Worm (Caenorhabditis elegans) whole organism, late embryonic: ENCODE measurements around the gene twk-14.

Experiments used
- C08G9.2 ChIP-seq: sonication (generic microtip); optimal IDR thresholded peaks from 2 replicates; lab custom pipeline; 2016; ENCODE audit warnings: mild to moderate bottlenecking, missing genetic modification characterization, moderate library complexity, missing compliant biosample characterization
- C38D4.7 ChIP-seq: fragments of 200-800 bp; sonication (Bioruptor generic); optimal IDR thresholded peaks from 2 replicates; lab custom pipeline; 2018; ENCODE audit warnings: mild to moderate bottlenecking, missing genetic modification characterization, moderate library complexity, missing compliant biosample characterization
- Y22D7AL.16 ChIP-seq: sonication (generic microtip); optimal IDR thresholded peaks from 2 replicates; lab custom pipeline; 2016; ENCODE audit warnings: missing genetic modification characterization, missing compliant biosample characterization
- ceh-14 ChIP-seq: sonication (generic microtip); optimal IDR thresholded peaks from 2 replicates; lab custom pipeline; 2016; ENCODE audit warnings: missing genotype, missing genetic modification characterization, missing compliant biosample characterization
- ceh-18 ChIP-seq: sonication (generic microtip); optimal IDR thresholded peaks from 2 replicates; lab custom pipeline; 2016; ENCODE audit warnings: missing genetic modification characterization, missing compliant biosample characterization
- ceh-22 ChIP-seq: sonication (generic microtip); optimal IDR thresholded peaks from 2 replicates; lab custom pipeline; 2017; ENCODE audit warnings: missing biosample characterization, missing genetic modification characterization
- ceh-24 ChIP-seq: sonication (generic microtip); optimal IDR thresholded peaks from 2 replicates; lab custom pipeline; 2016; ENCODE audit warnings: mild to moderate bottlenecking, missing genetic modification characterization, missing compliant biosample characterization
- ceh-34 ChIP-seq: sonication (generic microtip); optimal IDR thresholded peaks from 2 replicates; lab custom pipeline; 2016; ENCODE audit warnings: mild to moderate bottlenecking, missing genetic modification characterization, missing compliant biosample characterization
- ceh-48 ChIP-seq: sonication (generic microtip); optimal IDR thresholded peaks from 2 replicates; lab custom pipeline; 2016; ENCODE audit warnings: missing genetic modification characterization, inconsistent platforms, missing compliant biosample characterization
- ceh-9 ChIP-seq: sonication (generic microtip); optimal IDR thresholded peaks from 2 replicates; lab custom pipeline; 2016; ENCODE audit warnings: mild to moderate bottlenecking, missing genetic modification characterization, inconsistent platforms, missing compliant biosample characterization
- che-1 ChIP-seq: sonication (generic microtip); optimal IDR thresholded peaks from 2 replicates; lab custom pipeline; 2016; ENCODE audit warnings: mild to moderate bottlenecking, missing genetic modification characterization, missing compliant biosample characterization
- dve-1 ChIP-seq: sonication (generic microtip); optimal IDR thresholded peaks from 2 replicates; lab custom pipeline; 2017; ENCODE audit warnings: antibody characterized with exemption, mild to moderate bottlenecking, missing genetic modification characterization, missing compliant biosample characterization
- elt-4 ChIP-seq: sonication (generic microtip); optimal IDR thresholded peaks from 2 replicates; lab custom pipeline; 2016; ENCODE audit warnings: missing genetic modification characterization, missing compliant biosample characterization
- eyg-1 ChIP-seq: sonication (generic microtip); optimal IDR thresholded peaks from 2 replicates; lab custom pipeline; 2016; ENCODE audit warnings: missing genotype, missing genetic modification characterization, missing compliant biosample characterization
- fax-1 ChIP-seq: sonication (generic microtip); optimal IDR thresholded peaks from 2 replicates; lab custom pipeline; 2016; ENCODE audit warnings: missing genotype, missing genetic modification characterization, missing compliant biosample characterization
- fkh-10 ChIP-seq: fragments of 150-350 bp; optimal IDR thresholded peaks from 2 replicates; lab custom pipeline; 2014; ENCODE audit warnings: missing biosample characterization, missing genetic modification reagents, missing genetic modification characterization
- fkh-6 ChIP-seq: sonication (generic microtip); optimal IDR thresholded peaks from 2 replicates; lab custom pipeline; 2016; ENCODE audit warnings: missing genetic modification characterization, missing compliant biosample characterization
- gmeb-2 ChIP-seq: sonication (generic microtip); optimal IDR thresholded peaks from 2 replicates; lab custom pipeline; 2016; ENCODE audit warnings: missing genetic modification characterization, inconsistent platforms, missing compliant biosample characterization
- hlh-13 ChIP-seq: fragments of 200-800 bp; sonication (Bioruptor generic); optimal IDR thresholded peaks from 2 replicates; lab custom pipeline; 2018; ENCODE audit warnings: mild to moderate bottlenecking, missing genetic modification characterization, missing compliant biosample characterization
- hlh-6 ChIP-seq: sonication (generic microtip); optimal IDR thresholded peaks from 2 replicates; lab custom pipeline; 2016; ENCODE audit warnings: missing genotype, missing genetic modification characterization, missing compliant biosample characterization
- mec-3 ChIP-seq: sonication (generic microtip); optimal IDR thresholded peaks from 2 replicates; lab custom pipeline; 2016; ENCODE audit warnings: borderline replicate concordance, missing genetic modification characterization, missing compliant biosample characterization
- nfya-1 ChIP-seq: sonication (generic microtip); optimal IDR thresholded peaks from 2 replicates; lab custom pipeline; 2017; ENCODE audit warnings: missing genetic modification characterization, mild to moderate bottlenecking, missing compliant biosample characterization, antibody characterized with exemption, moderate library complexity
- nhr-11 ChIP-seq: fragments of 150-350 bp; optimal IDR thresholded peaks from 2 replicates; lab custom pipeline; 2014; ENCODE audit warnings: missing biosample characterization, missing genetic modification characterization
- nhr-232 ChIP-seq: sonication (generic microtip); optimal IDR thresholded peaks from 2 replicates; lab custom pipeline; 2016; ENCODE audit warnings: missing genetic modification characterization, missing compliant biosample characterization
- odd-2 ChIP-seq: sonication (generic microtip); optimal IDR thresholded peaks from 2 replicates; lab custom pipeline; 2017; ENCODE audit warnings: antibody characterized with exemption, mild to moderate bottlenecking, missing genetic modification characterization, missing compliant biosample characterization
- pat-9 ChIP-seq: fragments of 200-800 bp; sonication (Bioruptor generic); optimal IDR thresholded peaks from 2 replicates; lab custom pipeline; 2018; ENCODE audit warnings: mild to moderate bottlenecking, missing genetic modification characterization, moderate library complexity, missing compliant biosample characterization
- pha-2 ChIP-seq: sonication (generic microtip); optimal IDR thresholded peaks from 2 replicates; lab custom pipeline; 2017; ENCODE audit warnings: mild to moderate bottlenecking, missing genetic modification characterization, missing compliant biosample characterization
- pha-4 ChIP-seq: fragments of 150-350 bp; optimal IDR thresholded peaks from 2 replicates; lab custom pipeline; 2018; ENCODE audit warnings: missing biosample characterization, missing genetic modification reagents, missing genetic modification characterization
- pqm-1 ChIP-seq: sonication (generic microtip); optimal IDR thresholded peaks from 2 replicates; lab custom pipeline; 2016; ENCODE audit warnings: missing genetic modification characterization, missing compliant biosample characterization
- pros-1 ChIP-seq: fragments of 150-350 bp; optimal IDR thresholded peaks from 2 replicates; lab custom pipeline; 2014; ENCODE audit warnings: missing biosample characterization, missing genetic modification reagents, missing genetic modification characterization
- sdc-2 ChIP-seq: sonication (generic microtip); optimal IDR thresholded peaks from 2 replicates; lab custom pipeline; 2016; ENCODE audit warnings: missing genotype, missing genetic modification characterization, missing compliant biosample characterization
- sox-4 ChIP-seq: sonication (generic microtip); optimal IDR thresholded peaks from 2 replicates; lab custom pipeline; 2017; ENCODE audit warnings: mild to moderate bottlenecking, missing genetic modification characterization, inconsistent platforms, missing compliant biosample characterization
- syd-9 ChIP-seq: sonication (generic microtip); optimal IDR thresholded peaks from 2 replicates; lab custom pipeline; 2016; ENCODE audit warnings: mild to moderate bottlenecking, missing genetic modification characterization, moderate library complexity, missing compliant biosample characterization
- tbx-7 ChIP-seq: sonication (generic microtip); optimal IDR thresholded peaks from 2 replicates; lab custom pipeline; 2016; ENCODE audit warnings: missing genotype, missing genetic modification characterization, missing compliant biosample characterization
- unc-42 ChIP-seq: sonication (generic microtip); optimal IDR thresholded peaks from 2 replicates; lab custom pipeline; 2016; ENCODE audit warnings: missing genotype, missing genetic modification characterization, missing compliant biosample characterization
- unc-86 ChIP-seq: sonication (generic microtip); optimal IDR thresholded peaks from 2 replicates; lab custom pipeline; 2016; ENCODE audit warnings: missing genetic modification characterization, missing compliant biosample characterization
- zip-5 ChIP-seq: sonication (generic microtip); optimal IDR thresholded peaks from 2 replicates; lab custom pipeline; 2016; ENCODE audit warnings: missing genetic modification characterization, missing compliant biosample characterization
- ztf-16 ChIP-seq: sonication (generic microtip); optimal IDR thresholded peaks from 2 replicates; lab custom pipeline; 2017; ENCODE audit warnings: missing genetic modification characterization, missing compliant biosample characterization

twk-14 gene

ce11 chrV:12404544-12404943 is 9.0 kb upstream of the twk-14 start, which contains the start of gene K01D12.9:
Gene K01D12.9, minus strand, starts transcription at chrV:12404644.
- TF ChIP-seq ceh-14 (tag; lab: Kevin White, UChicago) (no peak), Y22D7AL.16 (tag; lab: Kevin White, UChicago) (no peak), che-1 (tag; lab: Kevin White, UChicago) (no peak), pat-9 (tag; lab: Kevin White, UChicago) (no peak), sox-4 (tag; lab: Kevin White, UChicago) (no peak), sdc-2 (no peak), eyg-1 (tag; lab: Kevin White, UChicago) (no peak), tbx-7 (no peak), pha-4 (tag; lab: Kevin White, UChicago) (no peak), nhr-232 (tag; lab: Kevin White, UChicago) (no peak), zip-5 (tag; lab: Kevin White, UChicago) (no peak), ceh-34 (tag; lab: Kevin White, UChicago) (no peak)
- TF ChIP-seq, all 69 proteins: peak for 0

ce11 chrV:12402355-12402754 is 6.8 kb upstream of the twk-14 start, which contains the start of gene K01D12.8:
Gene K01D12.8, plus strand, starts transcription at chrV:12402655.
- TF ChIP-seq pha-2, result no peak
- no peak for TF ChIP-seq gmeb-2
- no peak for TF ChIP-seq pqm-1 (tag; lab: Kevin White, UChicago)
- TF ChIP-seq ceh-9 (tag; lab: Kevin White, UChicago), result no peak
- no peak for TF ChIP-seq fkh-10
- TF ChIP-seq syd-9, result no peak
- no peak for TF ChIP-seq ceh-14 (tag; lab: Kevin White, UChicago)
- no peak for TF ChIP-seq pha-4 (tag; lab: Kevin White, UChicago)
- TF ChIP-seq ceh-48 (tag; lab: Kevin White, UChicago), result no peak
- TF ChIP-seq sox-4 (tag; lab: Kevin White, UChicago), result no peak
- TF ChIP-seq odd-2 (tag; lab: Kevin White, UChicago), result no peak
- TF ChIP-seq mec-3 (tag; lab: Kevin White, UChicago), result no peak
- TF ChIP-seq tbx-7, result no peak
- TF ChIP-seq dve-1 (tag; lab: Kevin White, UChicago), result no peak
- no peak for TF ChIP-seq elt-4
- no peak for TF ChIP-seq pros-1 (tag; lab: Kevin White, UChicago)
- no peak for TF ChIP-seq unc-42
- TF ChIP-seq ceh-22 (tag; lab: Kevin White, UChicago), result no peak
- TF ChIP-seq unc-86 (tag; lab: Kevin White, UChicago), result no peak
- no peak for TF ChIP-seq C38D4.7
- TF ChIP-seq, all 69 proteins: peak for 0

ce11 chrV:12401383-12401782 is 5.9 kb upstream of the twk-14 start, which contains the start of gene K01D12.7:
Gene K01D12.7, minus strand, starts transcription at chrV:12401483.
- no peak for TF ChIP-seq hlh-13 (GFP tag; lab: Kevin White, UChicago)
- no peak for TF ChIP-seq C38D4.7
- no peak for TF ChIP-seq fkh-6
- TF ChIP-seq nfya-1, result no peak
- TF ChIP-seq ceh-24 (tag; lab: Kevin White, UChicago), result no peak
- no peak for TF ChIP-seq fax-1 (tag; lab: Kevin White, UChicago)
- no peak for TF ChIP-seq elt-4
- TF ChIP-seq ztf-16, result no peak
- TF ChIP-seq odd-2 (tag; lab: Kevin White, UChicago), result no peak
- no peak for TF ChIP-seq Y22D7AL.16 (tag; lab: Kevin White, UChicago)
- no peak for TF ChIP-seq ceh-18 (tag; lab: Kevin White, UChicago)
- TF ChIP-seq hlh-6 (tag; lab: Kevin White, UChicago), result no peak
- no peak for TF ChIP-seq eyg-1 (tag; lab: Kevin White, UChicago)
- TF ChIP-seq C08G9.2, result no peak
- TF ChIP-seq ceh-48 (tag; lab: Kevin White, UChicago), result no peak
- TF ChIP-seq nhr-11 (tag; lab: Kevin White, UChicago), result no peak
